Worm (Caenorhabditis elegans): ENCODE measurements around the gene gob-1.
A peak's percentile ranks its signal among the peaks of the same experiment; 100 is the strongest.

gob-1 gene

ce11 chrX:15539299-15539698, 45.9 kb downstream of the gob-1 start:
- TF ChIP-seq ztf-4 (tag; optimal IDR thresholded peaks at IDR 0.05) (no peak), nhr-237 (tag; optimal IDR thresholded peaks at IDR 0.05) (no peak), ama-1 (optimal IDR thresholded peaks at IDR 0.05) (no peak), nhr-77 (tag; optimal IDR thresholded peaks at IDR 0.05) (no peak), skn-1 (tag; optimal IDR thresholded peaks at IDR 0.05) (no peak), lin-39 (tag; optimal IDR thresholded peaks at IDR 0.05) (no peak), nhr-43 (tag; optimal IDR thresholded peaks at IDR 0.05; ENCODE audit: poor library complexity, severe bottlenecking) (no peak), nhr-67 (tag; optimal IDR thresholded peaks at IDR 0.05) (no peak), nhr-12 (tag; optimal IDR thresholded peaks at IDR 0.05) (no peak), ZK546.5 (tag; optimal IDR thresholded peaks at IDR 0.05) (no peak), ceh-28 (tag; optimal IDR thresholded peaks at IDR 0.05) (no peak), fkh-2 (tag; optimal IDR thresholded peaks at IDR 0.05) (no peak), elt-3 (tag; optimal IDR thresholded peaks at IDR 0.05) (no peak)

- no peak for TF ChIP-seq R02D3.7 (tag; optimal IDR thresholded peaks at IDR 0.05)
- no peak for TF ChIP-seq nhr-67 (tag; optimal IDR thresholded peaks at IDR 0.05)
- no peak for TF ChIP-seq elt-2 (tag; optimal IDR thresholded peaks at IDR 0.05)
- no peak for TF ChIP-seq lin-39 (tag; optimal IDR thresholded peaks at IDR 0.05)
- TF ChIP-seq nfya-1 (tag; optimal IDR thresholded peaks at IDR 0.05; ENCODE audit: insufficient read depth), result no peak
- no peak for TF ChIP-seq mdl-1 (tag; optimal IDR thresholded peaks at IDR 0.05)
- TF ChIP-seq nhr-43 (tag; optimal IDR thresholded peaks at IDR 0.05; ENCODE audit: poor library complexity, severe bottlenecking), result no peak
- no peak for TF ChIP-seq hmg-11 (tag; optimal IDR thresholded peaks at IDR 0.05)
- no peak for TF ChIP-seq egl-27 (tag; optimal IDR thresholded peaks at IDR 0.05)
- no peak for TF ChIP-seq elt-3 (tag; optimal IDR thresholded peaks at IDR 0.05)
- no peak for TF ChIP-seq nhr-11 (tag; optimal IDR thresholded peaks at IDR 0.05)
- no peak for TF ChIP-seq sea-2 (GFP tag; optimal IDR thresholded peaks at IDR 0.05)
- no peak for TF ChIP-seq skn-1 (tag; optimal IDR thresholded peaks at IDR 0.05)
- TF ChIP-seq ceh-28 (tag; optimal IDR thresholded peaks at IDR 0.05), result no peak
- TF ChIP-seq ztf-11 (tag; optimal IDR thresholded peaks at IDR 0.05), result no peak
- no peak for TF ChIP-seq ceh-82 (tag; optimal IDR thresholded peaks at IDR 0.05)
These were observed 48.0 kb downstream of the gob-1 start for ce11 chrX:15541437-15541836.

- TF ChIP-seq pqm-1 (tag; optimal IDR thresholded peaks at IDR 0.05) (peak; percentile 78), daf-12 (tag; optimal IDR thresholded peaks at IDR 0.05) (no peak), elt-2 (tag; optimal IDR thresholded peaks at IDR 0.05) (peak; percentile 74), nfya-1 (tag; optimal IDR thresholded peaks at IDR 0.05; ENCODE audit: insufficient read depth) (no peak), jun-1 (tag; optimal IDR thresholded peaks at IDR 0.05) (peak; percentile 33)
These were observed 51.3 kb downstream of the gob-1 start for ce11 chrX:15544671-15545070.

- TF ChIP-seq elt-3 (tag; optimal IDR thresholded peaks at IDR 0.05) (no peak), mml-1 (tag; optimal IDR thresholded peaks at IDR 0.05) (no peak), ztf-4 (tag; optimal IDR thresholded peaks at IDR 0.05) (no peak), nhr-28 (tag; optimal IDR thresholded peaks at IDR 0.05) (no peak), R02D3.7 (tag; optimal IDR thresholded peaks at IDR 0.05) (no peak), nhr-237 (tag; optimal IDR thresholded peaks at IDR 0.05) (no peak), aly-2 (tag; optimal IDR thresholded peaks at IDR 0.05) (no peak), egl-27 (tag; optimal IDR thresholded peaks at IDR 0.05) (no peak), eor-1 (tag; optimal IDR thresholded peaks at IDR 0.05) (no peak), skn-1 (tag; optimal IDR thresholded peaks at IDR 0.05) (no peak), unc-62 (GFP tag; optimal IDR thresholded peaks at IDR 0.05) (no peak), sea-2 (GFP tag; optimal IDR thresholded peaks at IDR 0.05) (no peak), nhr-67 (tag; optimal IDR thresholded peaks at IDR 0.05) (no peak), fkh-2 (tag; optimal IDR thresholded peaks at IDR 0.05) (no peak), nfya-1 (tag; optimal IDR thresholded peaks at IDR 0.05; ENCODE audit: insufficient read depth) (no peak), ceh-16 (tag; optimal IDR thresholded peaks at IDR 0.05) (no peak), ceh-82 (tag; optimal IDR thresholded peaks at IDR 0.05) (no peak), egl-5 (tag; optimal IDR thresholded peaks at IDR 0.05) (no peak), nhr-12 (tag; optimal IDR thresholded peaks at IDR 0.05) (no peak), lsy-12 (tag; optimal IDR thresholded peaks at IDR 0.05) (no peak)
These were observed 52.1 kb downstream of the gob-1 start for ce11 chrX:15545485-15545884.

- TF ChIP-seq elt-1 (tag; optimal IDR thresholded peaks at IDR 0.05) (no peak), pqm-1 (tag; optimal IDR thresholded peaks at IDR 0.05) (peak; percentile 95), pha-4 (tag; optimal IDR thresholded peaks at IDR 0.05) (peak; percentile 10), elt-2 (tag; optimal IDR thresholded peaks at IDR 0.05) (peak; percentile 48)
These were observed 53.5 kb downstream of the gob-1 start for ce11 chrX:15546943-15547342.
